Fruit fly (Drosophila melanogaster) whole organism, embryonic: Measurements from ENCODE around the gene Or9a.

ENCODE experiments used
- Awh ChIP-seq: fragments of 200-800 bp; sonication (Bioruptor generic); IDR thresholded peaks from 2 replicates; pipeline ENCODE4, ENCODE4 v1.3.6; 2022; ENCODE audit warnings: missing biosample characterization, missing genetic modification characterization
- Bdp1 ChIP-seq: fragments of 200-800 bp; sonication (Bioruptor generic); optimal IDR thresholded peaks from 3 replicates; lab custom pipeline; 2016; ENCODE audit warnings: missing biosample characterization, missing genetic modification characterization
- Bgb ChIP-seq: fragments of 200-800 bp; sonication (Bioruptor generic); IDR thresholded peaks from 2 replicates; pipeline ENCODE4 v1.3.6; 2022; ENCODE audit warnings: missing biosample characterization, missing genetic modification characterization; ENCODE audit not compliant: partially characterized antibody
- CG10321 ChIP-seq: fragments of 200-800 bp; sonication (Bioruptor generic); IDR thresholded peaks from 2 replicates; pipeline ENCODE4 v1.3.6; 2022; ENCODE audit warnings: missing biosample characterization, missing genetic modification characterization
- CG10366 ChIP-seq: fragments of 200-800 bp; sonication (Bioruptor generic); IDR thresholded peaks from 2 replicates; pipeline ENCODE4 v1.3.6; 2022; ENCODE audit warnings: missing biosample characterization, missing genetic modification characterization
- CG10979 ChIP-seq: fragments of 200-800 bp; sonication (Bioruptor generic); optimal IDR thresholded peaks from 2 replicates; lab custom pipeline; 2018; ENCODE audit warnings: missing biosample characterization, mild to moderate bottlenecking, missing genetic modification characterization, moderate library complexity
- CG11560 ChIP-seq: fragments of 200-800 bp; sonication (Bioruptor generic); IDR thresholded peaks from 3 replicates; pipeline ENCODE4 v1.3.6; 2022; ENCODE audit warnings: missing biosample characterization, missing genetic modification characterization
- CG13287 ChIP-seq: fragments of 200-800 bp; sonication (Bioruptor generic); IDR thresholded peaks from 2 replicates; pipeline ENCODE4 v1.3.6; 2022; ENCODE audit warnings: missing biosample characterization, missing genetic modification characterization; ENCODE audit not compliant: partially characterized antibody
- CG13296 ChIP-seq: fragments of 200-800 bp; sonication (Bioruptor generic); optimal IDR thresholded peaks from 3 replicates; lab custom pipeline; 2018; ENCODE audit warnings: missing biosample characterization, mild to moderate bottlenecking, missing genetic modification characterization
- CG15514 ChIP-seq: fragments of 200-800 bp; sonication (Bioruptor generic); optimal IDR thresholded peaks from 3 replicates; lab custom pipeline; 2017; ENCODE audit warnings: missing biosample characterization, missing genetic modification characterization, mild to moderate bottlenecking, moderate library complexity, missing genetic modification reagents
- CG17328 ChIP-seq: fragments of 200-800 bp; sonication (Bioruptor generic); IDR thresholded peaks from 2 replicates; pipeline ENCODE4 v1.3.6; 2022; ENCODE audit warnings: missing biosample characterization, missing genetic modification characterization
- CG18262 ChIP-seq: fragments of 200-800 bp; optimal IDR thresholded peaks from 3 replicates; lab custom pipeline; 2019; ENCODE audit warnings: missing biosample characterization, mild to moderate bottlenecking, missing genetic modification characterization, moderate library complexity
- CG1832 ChIP-seq: fragments of 200-800 bp; sonication (Bioruptor generic); optimal IDR thresholded peaks from 2 replicates; lab custom pipeline; 2017; ENCODE audit warnings: missing biosample characterization, mild to moderate bottlenecking, missing genetic modification characterization, inconsistent platforms
- CG2202 ChIP-seq: fragments of 200-800 bp; sonication (Bioruptor generic); optimal IDR thresholded peaks from 2 replicates; lab custom pipeline; 2018; ENCODE audit warnings: missing biosample characterization, mild to moderate bottlenecking, missing genetic modification characterization
- CG2875 ChIP-seq: fragments of 200-800 bp; sonication (Bioruptor generic); optimal IDR thresholded peaks from 2 replicates; lab custom pipeline; 2017; ENCODE audit warnings: missing biosample characterization, mild to moderate bottlenecking, missing genetic modification characterization, missing genetic modification reagents
- CG30403 ChIP-seq: fragments of 200-800 bp; sonication (Bioruptor generic); optimal IDR thresholded peaks from 3 replicates; lab custom pipeline; 2016; ENCODE audit warnings: missing biosample characterization, missing genetic modification characterization
- CG31224 ChIP-seq: fragments of 200-800 bp; sonication (Bioruptor generic); IDR thresholded peaks from 2 replicates; pipeline ENCODE4 v1.3.6; 2022; ENCODE audit warnings: missing biosample characterization, missing genetic modification characterization
- CG31365 ChIP-seq: fragments of 200-800 bp; sonication (Bioruptor generic); optimal IDR thresholded peaks from 2 replicates; lab custom pipeline; 2018; ENCODE audit warnings: missing biosample characterization, mild to moderate bottlenecking, missing genetic modification characterization
- CG32532 ChIP-seq: fragments of 200-800 bp; sonication (Bioruptor generic); IDR thresholded peaks from 2 replicates; pipeline ENCODE4 v1.3.6; 2022; ENCODE audit warnings: missing biosample characterization, missing genetic modification characterization
- CG34224 ChIP-seq: fragments of 200-800 bp; sonication (Bioruptor generic); IDR thresholded peaks from 3 replicates; pipeline ENCODE4 v1.3.6; 2022; ENCODE audit warnings: missing biosample characterization, missing genetic modification characterization; ENCODE audit not compliant: partially characterized antibody
- CG4707 ChIP-seq: fragments of 200-800 bp; sonication (Bioruptor generic); optimal IDR thresholded peaks from 2 replicates; lab custom pipeline; 2018; ENCODE audit warnings: missing biosample characterization, mild to moderate bottlenecking, missing genetic modification characterization, moderate library complexity
- CG4854 ChIP-seq: fragments of 200-800 bp; sonication (Bioruptor generic); optimal IDR thresholded peaks from 2 replicates; lab custom pipeline; 2016; ENCODE audit warnings: missing biosample characterization, missing genetic modification characterization, inconsistent platforms
- CG5180 ChIP-seq: fragments of 200-800 bp; sonication (Bioruptor generic); optimal IDR thresholded peaks from 3 replicates; lab custom pipeline; 2017; ENCODE audit warnings: missing biosample characterization, missing genetic modification characterization, mild to moderate bottlenecking, moderate library complexity, missing genetic modification reagents
- CG7556 ChIP-seq: fragments of 200-800 bp; sonication (Bioruptor generic); optimal IDR thresholded peaks from 2 replicates; lab custom pipeline; 2017; ENCODE audit warnings: missing biosample characterization, mild to moderate bottlenecking, missing genetic modification characterization
- CG7745 ChIP-seq: fragments of 200-800 bp; sonication (Bioruptor generic); optimal IDR thresholded peaks from 2 replicates; lab custom pipeline; 2018; ENCODE audit warnings: missing biosample characterization, mild to moderate bottlenecking, missing genetic modification characterization, moderate library complexity
- CG7963 ChIP-seq: fragments of 200-800 bp; sonication (Bioruptor generic); IDR thresholded peaks from 3 replicates; pipeline ENCODE4 v1.3.6; 2022; ENCODE audit warnings: missing biosample characterization, missing genetic modification characterization; ENCODE audit not compliant: partially characterized antibody
- CG8765 ChIP-seq: fragments of 200-800 bp; sonication (Bioruptor generic); IDR thresholded peaks from 2 replicates; pipeline ENCODE4 v1.3.6; 2022; ENCODE audit warnings: missing biosample characterization, missing genetic modification characterization
- CrebB ChIP-seq: fragments of 200-800 bp; sonication (Bioruptor generic); optimal IDR thresholded peaks from 3 replicates; lab custom pipeline; 2018; ENCODE audit warnings: missing biosample characterization, mild to moderate bottlenecking, missing genetic modification characterization
- D19B ChIP-seq: fragments of 200-800 bp; sonication (Bioruptor generic); optimal IDR thresholded peaks from 2 replicates; lab custom pipeline; 2017; ENCODE audit warnings: missing biosample characterization, mild to moderate bottlenecking, missing genetic modification characterization
- Dll ChIP-seq: fragments of 200-800 bp; sonication (Bioruptor generic); IDR thresholded peaks from 4 replicates; pipeline ENCODE4 v1.3.6; 2022; ENCODE audit warnings: missing biosample characterization, missing genetic modification characterization; ENCODE audit not compliant: partially characterized antibody
- Dp ChIP-seq: fragments of 200-800 bp; sonication (Bioruptor generic); optimal IDR thresholded peaks from 2 replicates; lab custom pipeline; 2018; ENCODE audit warnings: missing biosample characterization, mild to moderate bottlenecking, missing genetic modification characterization, moderate library complexity
- Hr78 ChIP-seq, 2 experiments: fragments of 200-800 bp in 1 of 2; fragments of >200 bp in 1 of 2; sonication (Bioruptor generic) in 1 of 2; optimal IDR thresholded peaks; 2 replicates each; lab custom pipeline; 2017 to 2019; ENCODE audit warnings: missing biosample characterization in 2 of 2, missing genetic modification characterization in 2 of 2, mild to moderate bottlenecking in 1 of 2, moderate library complexity in 1 of 2
- Nf-YA ChIP-seq: fragments of 200-800 bp; sonication (Bioruptor generic); IDR thresholded peaks from 2 replicates; pipeline ENCODE4 v1.3.6; 2022; ENCODE audit warnings: missing biosample characterization, missing genetic modification characterization
- Optix ChIP-seq: fragments of 200-800 bp; sonication (Bioruptor generic); IDR thresholded peaks from 3 replicates; pipeline ENCODE4 v1.3.6; 2022; ENCODE audit warnings: missing biosample characterization, missing genetic modification characterization
- Sry-δ ChIP-seq: fragments of 200-800 bp; sonication (Bioruptor generic); optimal IDR thresholded peaks from 2 replicates; lab custom pipeline; 2016; ENCODE audit warnings: missing biosample characterization, missing genetic modification characterization
- Trl ChIP-seq, 3 experiments: fragments of >200 bp in 2 of 3; fragments of 200-800 bp in 1 of 3; sonication (Bioruptor generic) in 1 of 3; optimal IDR thresholded peaks; 2 replicates in 1 of 3; 3 replicates in 2 of 3; lab custom pipeline; 2016 to 2017; ENCODE audit warnings: missing biosample characterization in 1 of 3, missing genetic modification characterization in 1 of 3
- Usf ChIP-seq: fragments of 200-800 bp; sonication (Bioruptor generic); optimal IDR thresholded peaks from 2 replicates; lab custom pipeline; 2017; ENCODE audit warnings: missing genotype, missing biosample characterization, missing genetic modification characterization
- Xbp1 ChIP-seq: fragments of 200-800 bp; sonication (Bioruptor generic); optimal IDR thresholded peaks from 3 replicates; lab custom pipeline; 2016; ENCODE audit warnings: missing biosample characterization, mild to moderate bottlenecking, missing genetic modification characterization
- ara ChIP-seq: fragments of 200-800 bp; sonication (Bioruptor generic); IDR thresholded peaks from 2 replicates; pipeline ENCODE4 v1.3.6; 2022; ENCODE audit warnings: missing biosample characterization, missing genetic modification characterization
- eve ChIP-seq, 2 experiments: fragments of >200 bp; optimal IDR thresholded peaks; 2 replicates each; lab custom pipeline; 2017; ENCODE audit warnings: missing biosample characterization in 2 of 2, missing genetic modification characterization in 2 of 2
- gfzf ChIP-seq: fragments of 200-800 bp; sonication (Bioruptor generic); optimal IDR thresholded peaks from 2 replicates; lab custom pipeline; 2016; ENCODE audit warnings: missing biosample characterization, mild to moderate bottlenecking, missing genetic modification characterization, moderate library complexity
- inv ChIP-seq: fragments of 200-800 bp; sonication (Bioruptor generic); IDR thresholded peaks from 2 replicates; pipeline ENCODE4 v1.3.6; 2022; ENCODE audit warnings: missing biosample characterization, missing genetic modification characterization; ENCODE audit not compliant: partially characterized antibody
- ken ChIP-seq: fragments of 200-800 bp; sonication (Bioruptor generic); IDR thresholded peaks from 3 replicates; pipeline ENCODE4 v1.3.6; 2022; ENCODE audit warnings: missing biosample characterization, missing genetic modification characterization
- lov ChIP-seq, 2 experiments: fragments of 200-800 bp in 1 of 2; fragments of >200 bp in 1 of 2; sonication (Bioruptor generic) in 1 of 2; IDR thresholded peaks in 1 of 2; optimal IDR thresholded peaks in 1 of 2; 2 replicates in 1 of 2; 3 replicates in 1 of 2; pipeline versions ENCODE4 v1.3.6 to Lab custom; 2017 to 2022; ENCODE audit warnings: missing biosample characterization in 1 of 2, missing genetic modification characterization in 1 of 2
- pzg ChIP-seq: fragments of 200-800 bp; sonication (Bioruptor generic); optimal IDR thresholded peaks from 3 replicates; lab custom pipeline; 2018; ENCODE audit warnings: missing biosample characterization, mild to moderate bottlenecking, missing genetic modification characterization, moderate library complexity
- slou ChIP-seq: fragments of 200-800 bp; sonication (Bioruptor generic); optimal IDR thresholded peaks from 3 replicates; lab custom pipeline; 2016; ENCODE audit warnings: missing biosample characterization, missing genetic modification characterization
- ssp ChIP-seq: fragments of 200-800 bp; sonication (Bioruptor generic); IDR thresholded peaks from 2 replicates; pipeline ENCODE4 v1.3.6; 2022; ENCODE audit warnings: missing biosample characterization, missing genetic modification characterization
- tll ChIP-seq, 2 experiments: fragments of 200-800 bp in 1 of 2; fragments of >200 bp in 1 of 2; sonication (Bioruptor generic) in 1 of 2; optimal IDR thresholded peaks; 2 replicates each; lab custom pipeline; 2017 to 2019; ENCODE audit warnings: missing biosample characterization in 2 of 2, missing genetic modification characterization in 2 of 2, mild to moderate bottlenecking in 1 of 2, moderate library complexity in 1 of 2

Or9a gene

DNA sequence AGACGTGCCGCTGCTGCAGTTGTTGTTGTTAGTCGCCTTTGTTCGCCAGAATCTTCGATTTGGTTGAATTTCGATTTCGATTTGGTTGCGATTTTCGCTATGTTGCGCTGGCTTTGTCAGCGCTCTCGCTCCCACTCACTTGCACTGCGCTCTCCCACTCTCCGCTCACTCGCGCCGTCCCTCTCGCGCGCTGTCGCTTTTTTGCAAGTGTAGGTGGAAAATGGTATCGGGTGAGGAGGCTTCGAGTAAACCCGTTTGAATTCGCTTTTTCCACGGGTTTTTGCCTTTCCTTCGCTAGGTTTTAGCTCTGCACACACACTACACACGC, 14.7 kb upstream of the Or9a start (continued):
- TF ChIP-seq CG5180 (GFP tag; lab: Kevin White, UChicago) (no peak), CG8765 (no peak), Trl (optimal IDR thresholded peaks at IDR 0.05; lab: Kevin White, UChicago) (peak in 1 of 2 experiments; percentile 63), Trl (GFP tag; optimal IDR thresholded peaks at IDR 0.05; lab: Kevin White, UChicago) (no peak), CG10979 (tag; lab: Kevin White, UChicago) (no peak), CG1832 (GFP tag; lab: Kevin White, UChicago) (peak; percentile 91), CG7556 (no peak), CG31365 (no peak), CrebB (tag; lab: Kevin White, UChicago) (no peak), CG17328 (GFP tag; lab: Robert Waterston, UW) (no peak), D19B (GFP tag; lab: Kevin White, UChicago) (no peak), Hr78 (GFP tag; optimal IDR thresholded peaks at IDR 0.05; lab: Kevin White, UChicago) (no peak), CG10366 (GFP tag; lab: Robert Waterston, UW) (no peak), CG2202 (tag; lab: Kevin White, UChicago) (no peak), CG10321 (GFP tag; lab: Robert Waterston, UW) (peak; percentile 84), Awh (GFP tag; lab: Robert Waterston, UW) (no peak), CG34224 (GFP tag; lab: Robert Waterston, UW) (no peak), pzg (GFP tag; lab: Kevin White, UChicago) (no peak), CG11560 (tag; lab: Robert Waterston, UW) (no peak), ssp (no peak), tll (GFP tag; optimal IDR thresholded peaks at IDR 0.05; lab: Kevin White, UChicago) (no peak), Usf (GFP tag; lab: Kevin White, UChicago) (no peak), inv (GFP tag; lab: Robert Waterston, UW) (no peak), Sry-δ (GFP tag; lab: Kevin White, UChicago) (no peak), Bgb (GFP tag; lab: Robert Waterston, UW) (no peak), Nf-YA (GFP tag; lab: Robert Waterston, UW) (no peak), Xbp1 (no peak), CG13287 (GFP tag; lab: Robert Waterston, UW) (no peak), CG7745 (tag; lab: Kevin White, UChicago) (no peak), CG31224 (GFP tag; lab: Robert Waterston, UW) (no peak), CG4854 (GFP tag; lab: Kevin White, UChicago) (no peak), ara (no peak), eve (GFP tag; optimal IDR thresholded peaks at IDR 0.05; lab: Kevin White, UChicago) (no peak), CG2875 (GFP tag; lab: Kevin White, UChicago) (no peak)

DNA sequence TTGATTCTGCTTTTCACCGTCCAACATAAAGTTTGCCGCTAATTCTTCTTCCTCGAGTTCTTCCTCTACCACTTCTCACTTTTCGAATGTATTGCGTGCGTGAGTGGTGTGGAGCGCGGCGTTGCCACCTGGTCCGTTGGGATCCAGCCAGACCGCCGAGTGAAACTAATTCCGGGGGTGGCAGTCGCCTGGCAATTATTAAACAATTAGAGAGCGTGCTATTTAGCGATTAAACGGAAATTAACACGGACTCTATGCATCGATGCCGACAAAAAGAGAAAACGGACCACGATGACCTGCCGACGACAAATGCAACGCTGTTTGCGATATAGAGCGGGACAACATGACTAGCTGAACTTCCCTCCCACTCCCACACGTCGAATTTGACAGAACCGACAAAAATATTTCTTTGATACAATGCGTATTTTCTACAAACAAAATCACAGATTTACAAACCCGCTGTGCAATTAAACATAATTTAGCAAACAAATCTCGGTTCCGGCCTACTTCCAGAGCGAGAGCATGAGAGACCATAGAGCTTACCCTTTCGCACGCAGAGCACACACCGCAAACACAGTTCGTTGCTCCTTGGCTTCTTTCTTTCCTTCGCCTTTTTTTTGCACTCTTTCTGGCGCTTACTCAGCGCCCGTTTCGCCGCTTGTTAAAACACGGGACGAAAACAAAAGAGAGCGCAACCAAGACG, 14.2 kb upstream of the Or9a start, which contains the start of gene CG2889:
Gene CG2889 (plus strand): TSS at position 429 of the 703 bp plus-strand sequence.
- TF ChIP-seq slou (GFP tag; lab: Kevin White, UChicago), result no peak
- TF ChIP-seq Dll (GFP tag; lab: Robert Waterston, UW), result peak; percentile 66
- TF ChIP-seq gfzf (GFP tag; lab: Kevin White, UChicago), result no peak
- TF ChIP-seq CG15514 (GFP tag; lab: Kevin White, UChicago), result peak; percentile 46
- TF ChIP-seq CG32532 (GFP tag; lab: Robert Waterston, UW), result peak; percentile 32; the same call in 1 of the 2 replicates
- no peak for TF ChIP-seq Optix (GFP tag; lab: Robert Waterston, UW)
- TF ChIP-seq CG30403 (GFP tag; lab: Kevin White, UChicago), result peak; percentile 16
- TF ChIP-seq lov (optimal IDR thresholded peaks at IDR 0.05; lab: Kevin White, UChicago), result no peak
- 0 out of 3 replicates have a peak, but pooled peaks have one; percentile 26 for TF ChIP-seq lov (GFP tag; IDR thresholded peaks at IDR 0.05; lab: Robert Waterston, UW)
- TF ChIP-seq Bdp1 (GFP tag; lab: Kevin White, UChicago), result no peak
- TF ChIP-seq pzg (GFP tag; lab: Kevin White, UChicago), result peak; percentile 58
- peak; percentile 44; the same call in 1 of the 3 replicates for TF ChIP-seq ken
- TF ChIP-seq CG7963, result peak; percentile 41; the same call in 1 of the 3 replicates
- peak; percentile 28 for TF ChIP-seq Dp (GFP tag; lab: Kevin White, UChicago)
- TF ChIP-seq CG4707, result no peak
- no peak for TF ChIP-seq CG18262 (tag; lab: Kevin White, UChicago)
- no peak for TF ChIP-seq CG13296 (GFP tag; lab: Kevin White, UChicago)
